Worm (Caenorhabditis elegans) whole organism, dauer: ENCODE results near the gene hum-2.

ENCODE experiments used
- unc-62 ChIP-seq: sonication (generic microtip); optimal IDR thresholded peaks from 2 replicates; lab custom pipeline; 2017; ENCODE audit warnings: missing biosample characterization, missing genetic modification reagents, missing genetic modification characterization

hum-2 gene

DNA sequence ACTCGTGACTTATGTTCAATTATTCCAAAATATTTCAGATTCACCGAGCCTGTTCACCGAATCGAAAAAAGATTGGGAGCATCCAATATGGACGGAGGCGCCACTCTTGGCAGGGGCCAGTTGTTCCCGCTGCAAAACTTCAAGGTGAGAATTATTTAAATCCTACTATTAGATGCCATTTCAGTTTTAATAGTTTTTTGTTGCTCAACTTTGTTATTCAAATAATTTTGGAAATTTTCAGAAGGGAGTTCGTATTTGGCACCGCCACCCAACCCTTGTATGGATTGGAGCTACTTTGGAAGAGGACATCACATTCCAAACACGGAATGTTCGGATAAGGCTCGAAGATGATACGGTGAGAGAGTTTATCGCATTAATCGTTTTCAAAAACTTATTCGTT lies at the start of gene hum-2:
Gene hum-2, plus strand, starts transcription at position 33 of the 400 bp plus-strand sequence.
- TF ChIP-seq unc-62 (GFP tag; lab: Kevin White, UChicago), result no peak

DNA sequence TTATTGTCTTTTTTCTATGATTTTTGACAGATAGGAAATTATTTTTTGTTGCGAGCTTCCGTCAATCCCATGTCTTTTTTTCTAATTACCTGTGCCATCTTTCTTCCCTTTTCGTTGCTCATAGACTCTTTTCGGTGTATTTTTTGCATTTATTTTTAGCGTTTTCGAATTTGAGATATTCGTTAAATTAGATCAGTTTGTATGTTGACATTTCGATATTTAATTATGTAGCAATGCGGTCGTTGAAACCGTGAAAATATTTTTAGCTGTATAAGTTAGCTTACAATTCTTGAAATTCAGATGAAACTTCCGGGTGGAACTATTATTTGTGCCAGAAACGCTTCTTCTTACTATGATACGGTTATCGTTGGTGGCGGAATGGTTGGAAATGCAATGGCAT lies 49.5 kb upstream of the hum-2 start, which contains the start of gene coq-6:
Gene coq-6, plus strand, starts transcription at position 301 of the 400 bp plus-strand sequence.
- TF ChIP-seq unc-62 (GFP tag; lab: Kevin White, UChicago), result no peak

DNA sequence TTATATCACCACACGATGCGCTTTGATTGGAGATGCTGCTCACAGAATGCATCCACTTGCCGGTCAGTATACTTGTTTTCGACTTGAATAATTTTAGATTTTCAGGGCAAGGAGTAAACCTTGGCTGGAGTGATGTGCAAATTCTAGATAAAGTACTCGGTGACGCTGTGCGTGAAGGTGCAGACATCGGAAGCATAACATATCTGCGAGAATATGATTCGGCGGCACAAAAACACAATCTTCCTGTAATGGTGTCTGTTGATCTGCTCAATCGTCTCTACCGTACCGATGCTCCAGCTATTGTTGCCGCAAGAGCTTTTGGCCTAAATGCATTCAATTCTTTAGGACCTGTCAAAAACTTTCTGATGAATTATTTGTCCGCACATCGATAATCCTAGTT lies 47.5 kb upstream of the hum-2 start:
- TF ChIP-seq unc-62 (GFP tag; lab: Kevin White, UChicago), result no peak

DNA sequence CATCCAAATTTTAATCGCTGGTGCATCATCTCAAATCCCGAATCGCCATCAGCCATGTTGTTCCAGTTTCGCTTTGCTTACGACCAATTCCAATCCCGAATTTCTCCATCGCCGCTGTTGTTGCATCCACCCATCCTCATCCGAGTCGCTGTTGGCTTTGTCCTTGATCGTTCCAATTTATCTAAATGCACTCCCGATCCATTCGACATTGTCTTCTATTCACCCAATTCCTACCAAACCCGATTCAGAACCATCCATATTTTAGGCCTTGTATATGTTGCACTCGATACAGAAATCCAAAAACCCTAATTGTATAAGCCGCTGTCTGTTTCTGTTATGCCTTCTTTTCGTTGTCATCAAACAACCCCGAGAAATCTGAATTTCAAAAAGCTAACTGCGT lies 45.7 kb upstream of the hum-2 start:
- no peak for TF ChIP-seq unc-62 (GFP tag; lab: Kevin White, UChicago)

DNA sequence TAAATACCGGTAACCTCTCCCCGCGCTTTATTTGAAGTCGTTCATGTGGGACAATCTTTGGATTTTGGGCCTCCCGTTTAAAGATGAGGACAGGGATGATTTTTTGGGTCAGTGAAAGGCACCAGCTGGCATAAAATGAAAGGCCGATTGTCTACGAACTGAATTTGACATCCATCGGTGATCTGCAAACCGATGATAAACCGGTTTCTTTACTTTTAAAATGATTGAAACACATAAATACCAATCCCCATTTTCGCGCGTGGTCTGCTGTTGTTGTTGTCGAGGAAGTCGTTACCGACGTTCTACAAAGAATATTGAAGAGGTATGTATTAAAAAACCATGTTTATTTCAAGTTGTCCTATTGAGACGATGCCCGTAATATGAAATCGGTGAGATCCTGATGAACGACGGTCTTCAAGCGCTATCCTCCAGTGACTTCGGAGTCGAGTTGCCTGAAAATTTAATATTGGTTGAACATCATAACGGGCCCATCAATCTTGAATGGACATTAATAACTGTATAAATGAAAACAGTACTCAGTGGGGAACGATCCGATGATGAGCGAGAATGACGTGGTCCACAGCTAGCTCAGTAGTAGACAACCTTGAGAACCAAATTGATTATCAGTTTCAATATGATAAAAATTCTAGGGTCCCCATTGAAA lies 42.9 kb upstream of the hum-2 start:
- no peak for TF ChIP-seq unc-62 (GFP tag; lab: Kevin White, UChicago)

DNA sequence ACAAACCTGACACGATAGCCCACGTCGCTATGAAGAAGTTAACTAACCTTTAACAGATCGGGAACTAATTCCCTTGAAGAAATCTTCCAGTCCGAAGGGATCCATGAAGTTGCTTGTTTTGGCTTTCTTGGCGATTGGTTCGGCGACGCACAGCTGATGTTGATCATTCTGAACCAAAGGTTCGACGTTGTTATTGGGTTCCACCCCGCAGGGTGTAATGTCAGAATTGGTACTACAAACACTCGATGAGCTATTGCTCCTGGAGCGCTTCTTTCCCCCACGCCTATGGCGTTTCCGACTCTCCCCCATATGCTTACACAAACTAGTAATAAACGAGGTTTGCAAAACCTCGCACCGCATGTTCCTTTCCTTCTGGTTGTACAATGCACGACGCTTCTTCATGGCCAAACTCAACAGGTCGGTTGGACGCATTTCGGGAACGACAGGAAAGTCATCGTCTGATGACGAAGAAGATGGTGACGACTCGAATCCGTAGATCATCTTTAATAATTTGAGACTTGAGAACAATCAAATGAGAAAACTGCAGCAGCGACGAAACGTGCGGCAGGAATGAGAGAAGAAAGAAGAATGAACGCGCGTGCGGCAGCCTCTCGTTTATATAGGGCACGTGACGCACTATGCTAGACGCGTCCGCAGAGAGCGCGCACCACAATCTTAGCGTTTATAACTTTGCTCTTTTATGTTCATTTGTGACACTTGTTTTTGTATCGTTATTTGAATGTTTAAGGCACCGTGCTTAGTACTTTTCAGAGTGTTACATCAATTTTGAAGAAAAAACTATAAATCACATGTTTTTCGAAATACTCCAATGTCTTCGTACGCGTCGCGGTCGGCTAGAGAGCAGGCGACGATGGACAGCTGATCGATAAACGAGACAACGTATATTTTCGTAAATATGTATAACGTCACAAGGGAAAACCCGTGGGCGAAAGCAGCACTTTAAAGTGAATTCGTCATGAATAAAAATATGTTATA lies 42.0 kb upstream of the hum-2 start, which contains the start of gene tos-1:
Gene tos-1, minus strand, starts transcription at position 575 of the 996 bp plus-strand sequence.
- TF ChIP-seq unc-62 (GFP tag; lab: Kevin White, UChicago), result no peak

DNA sequence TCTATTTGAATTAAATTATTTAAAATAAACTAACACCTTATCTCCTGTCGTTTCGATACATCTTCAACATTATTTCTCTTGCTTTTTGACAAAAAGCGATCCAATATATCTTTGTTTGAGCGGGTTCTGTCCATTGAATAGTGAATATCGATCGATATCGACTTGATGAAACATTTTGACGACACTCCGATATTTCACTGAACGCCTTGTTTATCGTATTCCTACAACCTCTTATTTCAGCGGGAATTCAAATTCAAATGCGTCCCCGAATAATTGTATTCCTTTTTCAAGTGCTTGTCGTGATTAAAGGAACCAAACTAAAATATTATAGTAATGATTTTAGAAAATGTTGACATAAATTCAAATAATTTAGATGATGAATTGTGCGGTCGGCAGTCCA lies 39.2 kb upstream of the hum-2 start, which contains the start of the genes K07B1.7 and try-5:
Gene K07B1.7, minus strand, starts transcription at position 159 of the 400 bp plus-strand sequence.
Gene try-5, plus strand, starts transcription at position 241 of the 400 bp plus-strand sequence.
- no peak for TF ChIP-seq unc-62 (GFP tag; lab: Kevin White, UChicago)

DNA sequence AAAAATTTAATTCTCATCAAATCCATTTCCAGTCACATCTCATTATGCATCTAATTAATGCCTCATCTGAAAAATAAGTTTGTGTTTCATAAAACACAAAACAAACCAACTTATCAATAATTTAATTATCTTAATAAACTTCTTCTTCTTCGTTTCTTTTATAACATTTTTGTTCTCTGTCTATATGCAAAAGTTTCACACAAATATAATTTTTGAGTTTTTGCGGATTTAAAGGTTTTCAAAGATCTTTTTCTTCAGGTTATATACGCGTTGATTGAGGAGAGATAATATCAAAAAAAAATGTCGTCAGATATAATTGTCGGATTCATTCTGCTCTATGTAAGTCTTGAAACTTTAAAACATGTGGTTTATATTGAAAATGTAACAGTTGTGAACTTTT lies 36.3 kb upstream of the hum-2 start, which contains the start of gene srx-47:
Gene srx-47, plus strand, starts transcription at position 301 of the 400 bp plus-strand sequence.
- TF ChIP-seq unc-62 (GFP tag; lab: Kevin White, UChicago), result no peak

DNA sequence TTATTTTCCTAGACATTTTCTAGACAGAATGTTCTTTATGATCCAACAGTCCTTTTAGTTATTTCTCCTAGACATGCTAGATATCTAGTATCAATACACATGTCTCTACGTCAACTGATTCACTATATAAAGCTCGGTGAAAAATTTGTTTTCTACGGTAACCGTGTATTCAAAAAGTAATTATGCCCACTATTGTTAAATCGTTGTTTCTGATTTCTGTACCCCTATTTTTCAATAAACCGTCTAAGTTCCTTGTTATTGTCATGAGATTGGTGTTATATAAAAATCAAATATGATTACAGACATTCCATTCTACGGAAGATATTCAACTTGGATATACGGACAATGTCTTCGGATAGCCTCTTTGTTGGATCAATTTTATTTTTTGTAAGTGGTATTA lies 33.0 kb upstream of the hum-2 start, which contains the start of gene srx-46:
Gene srx-46, plus strand, starts transcription at position 301 of the 400 bp plus-strand sequence.
- TF ChIP-seq unc-62 (GFP tag; lab: Kevin White, UChicago), result no peak

DNA sequence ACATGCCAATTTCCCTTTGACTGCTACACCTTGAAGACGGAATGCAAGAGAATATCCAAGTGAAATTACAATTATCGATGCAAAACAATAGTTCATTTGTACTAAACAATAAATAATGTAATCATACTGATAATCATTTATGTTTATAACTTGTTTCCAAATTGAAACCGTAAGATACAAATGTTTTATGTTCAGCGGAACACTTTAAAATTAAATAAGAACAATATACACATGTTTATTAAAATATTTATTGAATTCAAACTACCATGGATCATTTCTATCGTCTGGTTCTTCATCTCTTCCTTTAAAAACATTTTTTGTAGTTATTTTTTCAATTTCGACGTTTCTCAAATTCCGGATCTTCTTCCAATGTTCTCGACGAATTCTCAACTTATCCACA lies 30.6 kb upstream of the hum-2 start, which contains the start of gene ttr-40:
Gene ttr-40, minus strand, starts transcription at position 101 of the 400 bp plus-strand sequence.
- TF ChIP-seq unc-62 (GFP tag; lab: Kevin White, UChicago), result no peak

DNA sequence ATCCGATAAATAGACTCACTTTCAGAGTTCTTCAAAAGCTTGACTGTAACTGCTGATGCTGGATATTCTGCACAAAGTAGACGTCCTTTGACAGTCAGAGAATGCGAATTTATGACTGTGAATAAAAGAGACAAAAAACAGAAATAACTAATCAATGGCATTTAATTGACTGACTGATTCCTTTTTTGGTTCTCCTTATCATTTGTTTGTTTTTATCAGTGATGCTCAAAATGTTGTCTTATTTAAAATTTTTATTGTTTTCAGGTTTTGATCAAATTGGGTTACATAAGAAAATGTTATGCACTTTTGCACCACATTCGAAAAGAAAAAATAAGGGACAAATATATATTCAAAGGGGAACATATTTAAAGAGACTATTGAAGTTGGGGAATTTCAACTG lies 29.6 kb upstream of the hum-2 start, which contains the start of gene ttr-49:
Gene ttr-49, minus strand, starts transcription at position 171 of the 400 bp plus-strand sequence.
- no peak for TF ChIP-seq unc-62 (GFP tag; lab: Kevin White, UChicago)

DNA sequence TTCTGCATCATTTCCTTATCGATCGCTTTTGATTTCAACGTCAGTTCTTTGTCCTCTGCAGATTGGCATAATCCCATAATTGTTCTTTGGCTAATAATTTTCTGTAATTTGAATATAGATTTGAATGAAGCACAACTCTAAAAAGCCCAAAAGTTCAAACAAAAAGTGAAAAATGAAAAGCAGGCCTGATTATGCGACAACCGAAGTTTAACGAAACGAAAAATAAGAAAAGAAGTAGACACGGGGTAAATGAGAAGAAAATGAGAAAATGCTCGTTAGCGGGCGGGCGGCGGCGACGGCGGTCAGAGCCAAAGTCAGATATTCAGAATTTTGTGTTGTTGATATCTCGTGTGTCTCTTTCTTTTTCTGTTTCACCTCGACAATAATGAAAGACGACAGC lies 26.3 kb upstream of the hum-2 start, which contains the start of gene gpa-3:
Gene gpa-3, minus strand, starts transcription at position 101 of the 400 bp plus-strand sequence.
- TF ChIP-seq unc-62 (GFP tag; lab: Kevin White, UChicago), result no peak

DNA sequence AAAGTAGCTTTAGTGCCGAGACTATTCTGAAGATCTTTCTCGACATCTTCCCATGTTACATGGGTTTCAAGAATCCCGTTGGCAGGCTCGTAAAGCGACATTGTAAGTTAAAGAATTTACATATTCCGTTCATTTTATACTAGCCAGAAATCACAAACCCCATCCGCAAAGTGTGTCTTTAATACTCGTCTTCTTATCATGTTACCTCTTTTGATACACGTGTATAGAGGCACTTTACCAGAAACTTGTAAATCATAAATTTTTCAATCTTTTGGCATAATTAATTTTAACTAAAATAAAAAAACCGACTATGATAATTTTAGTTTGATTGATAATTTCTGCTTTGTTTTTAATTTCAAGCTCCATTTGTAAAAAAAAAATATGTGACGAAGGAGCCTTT lies 15.0 kb upstream of the hum-2 start, which contains the start of gene E02C12.6:
Gene E02C12.6, minus strand, starts transcription at position 101 of the 400 bp plus-strand sequence.
- no peak for TF ChIP-seq unc-62 (GFP tag; lab: Kevin White, UChicago)

DNA sequence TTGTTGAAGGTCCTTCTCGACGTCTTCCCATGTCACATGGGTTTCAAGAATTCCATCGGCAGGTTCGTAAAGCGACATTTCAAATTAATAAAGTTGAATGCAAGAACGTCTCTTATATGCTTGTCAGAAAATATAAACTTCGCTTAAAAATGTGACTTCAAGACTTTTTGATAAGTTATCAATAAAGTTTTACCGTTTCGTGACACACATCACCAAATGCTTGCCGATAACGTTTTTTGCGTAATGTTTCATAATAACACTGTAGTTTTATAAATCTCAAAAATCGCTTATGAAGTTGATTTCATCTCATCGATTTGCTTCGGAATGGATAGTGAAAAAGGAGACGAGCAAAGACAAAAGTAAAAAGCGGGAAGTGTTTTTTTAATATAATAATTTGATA lies 12.5 kb upstream of the hum-2 start, which contains the start of gene E02C12.8:
Gene E02C12.8, minus strand, starts transcription at position 141 of the 400 bp plus-strand sequence.
- no peak for TF ChIP-seq unc-62 (GFP tag; lab: Kevin White, UChicago)

DNA sequence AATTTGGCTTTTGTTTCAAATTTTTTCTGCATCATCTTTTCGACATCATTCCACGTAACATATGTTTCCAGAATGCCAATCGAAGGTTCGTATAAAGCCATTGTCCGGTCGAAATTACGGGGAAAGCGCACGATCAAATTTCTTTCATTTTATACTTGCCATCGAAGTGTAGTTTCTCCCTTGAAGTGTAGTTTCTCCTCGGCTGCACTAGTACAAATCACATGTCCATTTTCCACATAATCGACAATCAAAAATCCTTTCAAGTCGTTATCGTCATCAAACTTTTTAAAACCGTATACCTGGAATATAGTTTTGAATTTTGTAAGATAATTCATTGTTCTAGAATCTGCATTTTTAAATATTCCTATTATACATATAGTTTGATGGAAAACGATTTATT lies 10.6 kb upstream of the hum-2 start, which contains the start of gene E02C12.9:
Gene E02C12.9, minus strand, starts transcription at position 101 of the 400 bp plus-strand sequence.
- no peak for TF ChIP-seq unc-62 (GFP tag; lab: Kevin White, UChicago)
